Worm (Caenorhabditis elegans) whole organism, late embryonic: ENCODE data around the gene irld-6.

ENCODE experiments used
- C38D4.7 ChIP-seq: fragments of 200-800 bp; sonication (Bioruptor generic); optimal IDR thresholded peaks from 2 replicates; lab custom pipeline; 2018; ENCODE audit warnings: mild to moderate bottlenecking, missing genetic modification characterization, moderate library complexity, missing compliant biosample characterization
- F13H6.1 ChIP-seq: sonication (generic microtip); optimal IDR thresholded peaks from 2 replicates; lab custom pipeline; 2016; ENCODE audit warnings: missing genetic modification characterization, missing compliant biosample characterization
- K09A11.1 ChIP-seq: sonication (generic microtip); optimal IDR thresholded peaks from 2 replicates; lab custom pipeline; 2017; ENCODE audit warnings: antibody characterized with exemption, mild to moderate bottlenecking, missing genetic modification characterization, missing compliant biosample characterization; ENCODE audit not compliant: insufficient read depth
- T23F11.4 ChIP-seq: fragments of 200-800 bp; sonication (Bioruptor generic); optimal IDR thresholded peaks from 2 replicates; lab custom pipeline; 2018; ENCODE audit warnings: mild to moderate bottlenecking, missing genetic modification characterization, missing compliant biosample characterization
- Y22D7AL.16 ChIP-seq: sonication (generic microtip); optimal IDR thresholded peaks from 2 replicates; lab custom pipeline; 2016; ENCODE audit warnings: missing genetic modification characterization, missing compliant biosample characterization
- ahr-1 ChIP-seq: sonication (generic microtip); optimal IDR thresholded peaks from 2 replicates; lab custom pipeline; 2016; ENCODE audit warnings: missing genetic modification characterization, missing compliant biosample characterization
- ceh-14 ChIP-seq: sonication (generic microtip); optimal IDR thresholded peaks from 2 replicates; lab custom pipeline; 2016; ENCODE audit warnings: missing genotype, missing genetic modification characterization, missing compliant biosample characterization
- ceh-19 ChIP-seq: fragments of 200-800 bp; sonication (Bioruptor generic); optimal IDR thresholded peaks from 2 replicates; lab custom pipeline; 2018; ENCODE audit warnings: mild to moderate bottlenecking, missing genetic modification characterization, missing compliant biosample characterization
- ceh-2 ChIP-seq: sonication (generic microtip); optimal IDR thresholded peaks from 2 replicates; lab custom pipeline; 2016; ENCODE audit warnings: missing genotype, missing genetic modification characterization, missing compliant biosample characterization
- ceh-22 ChIP-seq: sonication (generic microtip); optimal IDR thresholded peaks from 2 replicates; lab custom pipeline; 2017; ENCODE audit warnings: missing biosample characterization, missing genetic modification characterization
- ceh-24 ChIP-seq: sonication (generic microtip); optimal IDR thresholded peaks from 2 replicates; lab custom pipeline; 2016; ENCODE audit warnings: mild to moderate bottlenecking, missing genetic modification characterization, missing compliant biosample characterization
- ceh-31 ChIP-seq: sonication (generic microtip); optimal IDR thresholded peaks from 2 replicates; lab custom pipeline; 2016; ENCODE audit warnings: missing genetic modification characterization, missing compliant biosample characterization
- ceh-48 ChIP-seq: sonication (generic microtip); optimal IDR thresholded peaks from 2 replicates; lab custom pipeline; 2016; ENCODE audit warnings: missing genetic modification characterization, inconsistent platforms, missing compliant biosample characterization
- ceh-9 ChIP-seq: sonication (generic microtip); optimal IDR thresholded peaks from 2 replicates; lab custom pipeline; 2016; ENCODE audit warnings: mild to moderate bottlenecking, missing genetic modification characterization, inconsistent platforms, missing compliant biosample characterization
- che-1 ChIP-seq: sonication (generic microtip); optimal IDR thresholded peaks from 2 replicates; lab custom pipeline; 2016; ENCODE audit warnings: mild to moderate bottlenecking, missing genetic modification characterization, missing compliant biosample characterization
- dve-1 ChIP-seq: sonication (generic microtip); optimal IDR thresholded peaks from 2 replicates; lab custom pipeline; 2017; ENCODE audit warnings: antibody characterized with exemption, mild to moderate bottlenecking, missing genetic modification characterization, missing compliant biosample characterization
- elt-2 ChIP-seq: sonication (generic microtip); optimal IDR thresholded peaks from 2 replicates; lab custom pipeline; 2016; ENCODE audit warnings: missing genetic modification reagents, missing genetic modification characterization, missing compliant biosample characterization
- ets-4 ChIP-seq: sonication (generic microtip); optimal IDR thresholded peaks from 2 replicates; lab custom pipeline; 2016; ENCODE audit warnings: missing genetic modification characterization, missing compliant biosample characterization
- hlh-30 ChIP-seq: sonication (generic microtip); optimal IDR thresholded peaks from 2 replicates; lab custom pipeline; 2017; ENCODE audit warnings: antibody characterized with exemption, missing genetic modification characterization, missing compliant biosample characterization; ENCODE audit not compliant: insufficient read depth
- hlh-6 ChIP-seq: sonication (generic microtip); optimal IDR thresholded peaks from 2 replicates; lab custom pipeline; 2016; ENCODE audit warnings: missing genotype, missing genetic modification characterization, missing compliant biosample characterization
- lim-6 ChIP-seq: sonication (generic microtip); optimal IDR thresholded peaks from 2 replicates; lab custom pipeline; 2016; ENCODE audit warnings: missing genetic modification characterization, missing compliant biosample characterization
- madf-2 ChIP-seq: sonication (generic microtip); optimal IDR thresholded peaks from 2 replicates; lab custom pipeline; 2017; ENCODE audit warnings: missing genetic modification characterization, missing compliant biosample characterization
- nfya-1 ChIP-seq: sonication (generic microtip); optimal IDR thresholded peaks from 2 replicates; lab custom pipeline; 2017; ENCODE audit warnings: missing genetic modification characterization, mild to moderate bottlenecking, missing compliant biosample characterization, antibody characterized with exemption, moderate library complexity
- nhr-11 ChIP-seq: fragments of 150-350 bp; optimal IDR thresholded peaks from 2 replicates; lab custom pipeline; 2014; ENCODE audit warnings: missing biosample characterization, missing genetic modification characterization
- nhr-232 ChIP-seq: sonication (generic microtip); optimal IDR thresholded peaks from 2 replicates; lab custom pipeline; 2016; ENCODE audit warnings: missing genetic modification characterization, missing compliant biosample characterization
- npax-4 ChIP-seq: sonication (generic microtip); optimal IDR thresholded peaks from 2 replicates; lab custom pipeline; 2016; ENCODE audit warnings: missing genetic modification characterization, missing compliant biosample characterization
- odd-2 ChIP-seq: sonication (generic microtip); optimal IDR thresholded peaks from 2 replicates; lab custom pipeline; 2017; ENCODE audit warnings: antibody characterized with exemption, mild to moderate bottlenecking, missing genetic modification characterization, missing compliant biosample characterization
- pat-9 ChIP-seq: fragments of 200-800 bp; sonication (Bioruptor generic); optimal IDR thresholded peaks from 2 replicates; lab custom pipeline; 2018; ENCODE audit warnings: mild to moderate bottlenecking, missing genetic modification characterization, moderate library complexity, missing compliant biosample characterization
- pax-1 ChIP-seq: fragments of 150-350 bp; optimal IDR thresholded peaks from 2 replicates; lab custom pipeline; 2014; ENCODE audit warnings: missing biosample characterization, missing genetic modification characterization
- pha-2 ChIP-seq: sonication (generic microtip); optimal IDR thresholded peaks from 2 replicates; lab custom pipeline; 2017; ENCODE audit warnings: mild to moderate bottlenecking, missing genetic modification characterization, missing compliant biosample characterization
- pha-4 ChIP-seq: fragments of 150-350 bp; optimal IDR thresholded peaks from 2 replicates; lab custom pipeline; 2018; ENCODE audit warnings: missing biosample characterization, missing genetic modification reagents, missing genetic modification characterization
- pqm-1 ChIP-seq: sonication (generic microtip); optimal IDR thresholded peaks from 2 replicates; lab custom pipeline; 2016; ENCODE audit warnings: missing genetic modification characterization, missing compliant biosample characterization
- pros-1 ChIP-seq: fragments of 150-350 bp; optimal IDR thresholded peaks from 2 replicates; lab custom pipeline; 2014; ENCODE audit warnings: missing biosample characterization, missing genetic modification reagents, missing genetic modification characterization
- ref-2 ChIP-seq: sonication (generic microtip); optimal IDR thresholded peaks from 2 replicates; lab custom pipeline; 2016; ENCODE audit warnings: missing genetic modification characterization, missing compliant biosample characterization
- rnt-1 ChIP-seq: sonication (generic microtip); optimal IDR thresholded peaks from 2 replicates; lab custom pipeline; 2016; ENCODE audit warnings: missing genetic modification characterization, missing compliant biosample characterization
- sox-2 ChIP-seq: fragments of 200-800 bp; sonication (Bioruptor generic); IDR thresholded peaks from 2 replicates; pipeline ENCODE4 v1.3.6; 2022; ENCODE audit warnings: missing genetic modification reagents, missing genetic modification characterization, missing compliant biosample characterization
- sox-4 ChIP-seq: sonication (generic microtip); optimal IDR thresholded peaks from 2 replicates; lab custom pipeline; 2017; ENCODE audit warnings: mild to moderate bottlenecking, missing genetic modification characterization, inconsistent platforms, missing compliant biosample characterization
- syd-9 ChIP-seq: sonication (generic microtip); optimal IDR thresholded peaks from 2 replicates; lab custom pipeline; 2016; ENCODE audit warnings: mild to moderate bottlenecking, missing genetic modification characterization, moderate library complexity, missing compliant biosample characterization
- unc-55 ChIP-seq: sonication (generic microtip); optimal IDR thresholded peaks from 2 replicates; lab custom pipeline; 2017; ENCODE audit warnings: missing biosample characterization, missing genetic modification reagents, missing genetic modification characterization
- unc-86 ChIP-seq: sonication (generic microtip); optimal IDR thresholded peaks from 2 replicates; lab custom pipeline; 2016; ENCODE audit warnings: missing genetic modification characterization, missing compliant biosample characterization
- zip-5 ChIP-seq: sonication (generic microtip); optimal IDR thresholded peaks from 2 replicates; lab custom pipeline; 2016; ENCODE audit warnings: missing genetic modification characterization, missing compliant biosample characterization

irld-6 gene

ce11 chrV:10757128-10757527 lies 530 bp upstream of the irld-6 start:
- TF ChIP-seq pha-2 (no peak), Y22D7AL.16 (tag; lab: Kevin White, UChicago) (no peak), madf-2 (tag; lab: Kevin White, UChicago) (no peak), T23F11.4 (GFP tag; lab: Kevin White, UChicago) (no peak), ets-4 (tag; lab: Kevin White, UChicago) (no peak), pha-4 (tag; lab: Kevin White, UChicago) (no peak), ref-2 (tag; lab: Kevin White, UChicago) (no peak), ceh-19 (no peak), hlh-6 (tag; lab: Kevin White, UChicago) (no peak), unc-86 (tag; lab: Kevin White, UChicago) (no peak), syd-9 (tag; lab: Kevin White, UChicago) (no peak), ceh-9 (tag; lab: Kevin White, UChicago) (no peak), ahr-1 (tag; lab: Kevin White, UChicago) (no peak), sox-4 (tag; lab: Kevin White, UChicago) (no peak), odd-2 (tag; lab: Kevin White, UChicago) (no peak), unc-55 (GFP tag; lab: Kevin White, UChicago) (no peak), nhr-232 (tag; lab: Kevin White, UChicago) (no peak), che-1 (tag; lab: Kevin White, UChicago) (no peak), F13H6.1 (tag; lab: Kevin White, UChicago) (no peak)

DNA sequence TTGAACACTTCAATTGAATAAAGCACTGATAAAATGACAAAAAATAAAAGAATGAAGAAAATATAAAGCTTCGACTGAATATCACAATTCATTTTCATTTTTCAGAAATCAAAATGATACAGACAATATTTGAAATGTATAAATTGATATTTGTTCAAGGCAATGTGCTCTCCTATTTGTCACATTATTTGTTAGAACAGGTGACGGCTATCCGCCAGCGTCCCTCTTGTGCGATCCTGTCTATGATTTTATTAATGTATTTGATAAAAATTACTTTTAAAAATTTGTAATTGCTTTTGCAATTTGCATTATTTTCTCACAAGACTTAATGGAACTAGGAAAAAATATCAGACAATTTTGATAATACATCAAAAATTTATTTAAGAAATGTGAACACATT lies 2.5 kb downstream of the irld-6 start, which contains the start of gene F28H7.7:
Gene F28H7.7 (minus strand): TSS at position 101 of the 400 bp plus-strand sequence.
- no peak for TF ChIP-seq ceh-31
- TF ChIP-seq rnt-1 = no peak

DNA sequence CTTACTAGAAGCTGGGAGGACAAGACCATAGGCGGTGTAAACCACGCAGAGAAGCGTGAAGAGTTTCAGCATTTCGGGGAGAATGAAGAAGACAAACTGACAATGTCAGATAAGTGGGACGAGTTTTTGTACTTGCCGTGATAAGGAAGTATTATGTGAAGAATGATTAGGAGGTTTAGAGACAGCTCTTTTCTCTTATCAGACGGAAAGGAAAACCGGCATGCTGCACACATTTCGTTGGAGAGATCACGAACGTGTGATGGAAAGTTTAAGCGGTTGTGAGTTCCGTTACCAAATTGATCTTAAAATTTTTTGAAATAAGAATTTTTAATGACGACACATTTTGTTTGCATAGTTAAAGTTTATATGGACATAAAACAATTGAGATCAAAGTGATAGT lies 6.0 kb downstream of the irld-6 start, which contains the start of gene F28H7.3:
Gene F28H7.3 (minus strand): TSS at position 159 of the 400 bp plus-strand sequence.
- TF ChIP-seq pax-1 (tag; lab: Kevin White, UChicago) (no peak), elt-2 (tag; lab: Kevin White, UChicago) (peak; percentile 78), sox-2 (GFP tag; lab: Robert Waterston, UW) (no peak)
- TF ChIP-seq, all 69 proteins: peak for 1

DNA sequence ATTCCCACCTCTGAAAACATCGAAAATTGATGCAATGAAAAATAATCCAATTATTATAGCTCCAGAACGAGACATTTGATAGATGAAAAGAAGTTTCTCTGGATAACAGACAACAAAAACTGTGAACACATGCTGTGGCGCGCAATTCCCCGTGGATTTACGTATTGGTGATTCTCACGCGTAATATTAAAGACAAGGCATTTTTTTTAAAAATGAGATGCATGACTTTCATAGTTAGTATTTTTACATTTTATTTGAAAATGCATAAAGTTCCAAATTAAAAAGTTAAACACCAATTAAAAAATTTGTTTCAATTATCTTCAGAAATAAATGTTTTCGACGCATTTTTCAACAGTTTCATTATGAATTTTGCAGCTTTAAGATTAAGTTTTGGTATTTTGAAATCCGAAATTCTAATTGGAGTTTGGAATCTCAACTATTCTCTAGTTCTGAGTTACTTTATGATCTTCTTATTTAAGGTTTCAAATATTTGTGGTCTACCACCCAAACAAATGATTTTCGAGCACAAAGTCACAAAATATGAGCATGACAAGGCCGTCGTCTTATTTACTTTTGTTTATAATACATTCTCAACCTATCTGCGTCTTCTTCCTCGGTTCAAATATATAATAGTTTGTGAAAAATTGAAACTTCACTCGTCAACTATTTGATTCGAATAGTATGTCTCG lies 9.2 kb downstream of the irld-6 start, which contains the start of the genes selt-1.2 and F28H7.2:
Gene selt-1.2 (minus strand): TSS at position 101 of the 689 bp plus-strand sequence.
Gene F28H7.2 (plus strand): TSS at position 639 of the 689 bp plus-strand sequence.
- TF ChIP-seq nhr-11 (no peak), lim-6 (no peak), pat-9 (tag; lab: Kevin White, UChicago) (no peak), dve-1 (tag; lab: Kevin White, UChicago) (no peak), K09A11.1 (tag; lab: Kevin White, UChicago) (no peak), hlh-30 (tag; lab: Kevin White, UChicago) (no peak), che-1 (tag; lab: Kevin White, UChicago) (no peak)

- TF ChIP-seq nhr-11 = no peak
- no peak for TF ChIP-seq C38D4.7 (GFP tag; lab: Kevin White, UChicago)
- TF ChIP-seq zip-5 (tag; lab: Kevin White, UChicago) = no peak
- TF ChIP-seq pha-2 = no peak
- no peak for TF ChIP-seq ceh-2 (tag; lab: Kevin White, UChicago)
- no peak for TF ChIP-seq pat-9 (tag; lab: Kevin White, UChicago)
- TF ChIP-seq nfya-1 = no peak
- TF ChIP-seq npax-4 (tag; lab: Kevin White, UChicago) = no peak
- TF ChIP-seq ceh-24 (tag; lab: Kevin White, UChicago) = no peak
- no peak for TF ChIP-seq ceh-22 (tag; lab: Kevin White, UChicago)
- no peak for TF ChIP-seq ceh-31
- TF ChIP-seq rnt-1 = no peak
- TF ChIP-seq pros-1 (tag; lab: Kevin White, UChicago) = no peak
- no peak for TF ChIP-seq F13H6.1 (tag; lab: Kevin White, UChicago)
- no peak for TF ChIP-seq pqm-1 (tag; lab: Kevin White, UChicago)
- TF ChIP-seq syd-9 (tag; lab: Kevin White, UChicago) = no peak
- no peak for TF ChIP-seq Y22D7AL.16 (tag; lab: Kevin White, UChicago)
- TF ChIP-seq ceh-48 (tag; lab: Kevin White, UChicago) = no peak
- TF ChIP-seq ceh-14 (tag; lab: Kevin White, UChicago) = no peak
Observed at ce11 chrV:10745034-10745433, 11.6 kb downstream of the irld-6 start, which contains the start of gene srj-21. Gene srj-21, plus strand, starts transcription at chrV:10745334.
